Worm (Caenorhabditis elegans): ENCODE measurements around the gene sre-31.

ce11 chrII:12444679-12445376, 36.2 kb upstream of the sre-31 start, which contains the start of the genes W05H5.1 and pitr-6:
- TF ChIP-seq tbx-37 (GFP tag; conservative IDR thresholded peaks at IDR 0.05) (no peak), pes-1 (GFP tag; IDR thresholded peaks at IDR 0.05) (no peak)

Data from whole organism, early embryonic.